In the genomic region with DNA sequence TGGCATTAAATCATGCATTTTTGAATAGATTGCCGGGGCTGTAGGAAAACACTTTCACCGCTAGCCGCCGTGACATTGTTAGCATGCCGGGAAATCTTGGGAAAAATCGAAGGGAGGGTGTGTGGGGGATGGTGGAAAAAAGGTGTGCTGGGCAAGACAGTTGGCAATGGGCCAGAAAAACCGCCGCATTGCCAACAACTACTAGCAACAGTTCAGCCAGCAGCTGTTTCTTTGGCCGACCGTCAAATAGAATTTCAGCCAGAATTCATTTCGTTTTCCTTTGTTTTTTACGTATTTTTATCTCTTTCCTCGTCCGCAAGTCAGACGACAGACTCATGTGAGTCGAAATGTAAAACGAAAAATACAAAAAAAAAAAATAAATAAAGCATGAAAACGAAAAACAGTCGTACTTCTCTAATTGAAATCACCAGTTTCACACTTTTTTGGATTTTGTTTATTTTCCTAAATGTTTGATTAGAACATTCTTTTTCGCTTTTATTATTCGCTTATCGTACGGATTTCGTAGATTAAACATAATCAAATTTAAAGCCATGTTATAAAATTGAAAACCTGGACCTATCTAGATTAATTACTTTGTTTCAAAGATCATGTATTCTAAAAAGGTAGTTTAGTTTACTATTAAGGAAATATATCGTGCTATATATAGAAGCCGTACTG, we compare ENCODE assay signal across 1 fruit fly cellular context.
A peak's percentile ranks its signal among the peaks of the same experiment; 100 is the strongest.
TF ChIP-seq lines count a peak whose summit lies in the region.

No protein-coding gene starts in this region.

TF ChIP-seq in whole organism, embryonic, 481 proteins besides CTCF, POLR2A, EP300 and RAD21 (continued from another document):
- TF ChIP-seq vfl (GFP tag; optimal IDR thresholded peaks at IDR 0.05; lab: Kevin White, UChicago) (no peak), CG11695 (GFP tag; IDR thresholded peaks at IDR 0.05; lab: Robert Waterston, UW) (0 out of 3 replicates have a peak, but pooled peaks have one; percentile 40), CG6689 (GFP tag; IDR thresholded peaks at IDR 0.05; lab: Robert Waterston, UW) (peak; percentile 13; the same call in 1 of the 2 replicates), mam (GFP tag; optimal IDR thresholded peaks at IDR 0.05; lab: Kevin White, UChicago) (peak; percentile 33), CG8478 (optimal IDR thresholded peaks at IDR 0.05; lab: Kevin White, UChicago) (no peak), MBD-R2 (GFP tag; IDR thresholded peaks at IDR 0.05; lab: Robert Waterston, UW) (0 out of 2 replicates have a peak, but pooled peaks have one; percentile 8), Xbp1 (GFP tag; optimal IDR thresholded peaks at IDR 0.05; lab: Kevin White, UChicago) (peak; percentile 10), Fer3 (tag; optimal IDR thresholded peaks at IDR 0.05; lab: Kevin White, UChicago) (peak; percentile 57), CG12769 (tag; optimal IDR thresholded peaks at IDR 0.05; lab: Kevin White, UChicago) (peak; percentile 87), CG13296 (GFP tag; optimal IDR thresholded peaks at IDR 0.05; lab: Kevin White, UChicago) (peak; percentile 50), CG7786 (GFP tag; optimal IDR thresholded peaks at IDR 0.05; lab: Kevin White, UChicago) (peak; percentile 28), CG30403 (GFP tag; optimal IDR thresholded peaks at IDR 0.05; lab: Kevin White, UChicago) (peak; percentile 46), CG12104 (GFP tag; optimal IDR thresholded peaks at IDR 0.05; lab: Kevin White, UChicago) (peak; percentile 9), Dref (GFP tag; IDR thresholded peaks at IDR 0.05; lab: Robert Waterston, UW) (no peak), Hmx (GFP tag; optimal IDR thresholded peaks at IDR 0.05; lab: Kevin White, UChicago) (peak; percentile 30), sqz (GFP tag; optimal IDR thresholded peaks at IDR 0.05; lab: Kevin White, UChicago) (no peak), CG12155 (GFP tag; optimal IDR thresholded peaks at IDR 0.05; lab: Kevin White, UChicago) (no peak), Fer2 (tag; optimal IDR thresholded peaks at IDR 0.05; lab: Kevin White, UChicago) (peak; percentile 38), Meics (GFP tag; optimal IDR thresholded peaks at IDR 0.05; lab: Kevin White, UChicago) (peak; percentile 66), CG15269 (tag; optimal IDR thresholded peaks at IDR 0.05; lab: Kevin White, UChicago) (peak; percentile 76), Side (GFP tag; optimal IDR thresholded peaks at IDR 0.05; lab: Kevin White, UChicago) (peak; percentile 5), CG9932 (GFP tag; IDR thresholded peaks at IDR 0.05; lab: Robert Waterston, UW) (peak; percentile 34; the same call in 1 of the 2 replicates), CG2678 (tag; optimal IDR thresholded peaks at IDR 0.05; lab: Kevin White, UChicago) (peak; percentile 81), lilli (GFP tag; optimal IDR thresholded peaks at IDR 0.05; lab: Kevin White, UChicago) (peak; percentile 40), sug (tag; optimal IDR thresholded peaks at IDR 0.05; lab: Kevin White, UChicago) (no peak), row (GFP tag; IDR thresholded peaks at IDR 0.05; lab: Robert Waterston, UW) (peak; percentile 62), prd (optimal IDR thresholded peaks at IDR 0.05; lab: Kevin White, UChicago) (no peak), prd (GFP tag; IDR thresholded peaks at IDR 0.05; lab: Robert Waterston, UW) (peak; percentile 18; the same call in 1 of the 3 replicates), Pdp1 (GFP tag; optimal IDR thresholded peaks at IDR 0.05; lab: Kevin White, UChicago) (peak in 1 of 2 experiments; percentile 15), scrt (GFP tag; optimal IDR thresholded peaks at IDR 0.05; lab: Kevin White, UChicago) (peak; percentile 56), CG12659 (GFP tag; optimal IDR thresholded peaks at IDR 0.05; lab: Kevin White, UChicago) (peak; percentile 58), CG10979 (tag; optimal IDR thresholded peaks at IDR 0.05; lab: Kevin White, UChicago) (no peak), CG6654 (GFP tag; optimal IDR thresholded peaks at IDR 0.05; lab: Kevin White, UChicago) (no peak), slou (GFP tag; optimal IDR thresholded peaks at IDR 0.05; lab: Kevin White, UChicago) (no peak), crol (GFP tag; IDR thresholded peaks at IDR 0.05; lab: Robert Waterston, UW) (peak; percentile 65), crc (GFP tag; optimal IDR thresholded peaks at IDR 0.05; lab: Kevin White, UChicago) (peak; percentile 8), dysf (GFP tag; IDR thresholded peaks at IDR 0.05; lab: Robert Waterston, UW) (peak; percentile 40; the same call in 2 of the 3 replicates), caup (GFP tag; optimal IDR thresholded peaks at IDR 0.05; lab: Kevin White, UChicago; ENCODE audit: severe bottlenecking) (peak; percentile 25), CG13624 (GFP tag; optimal IDR thresholded peaks at IDR 0.05; lab: Kevin White, UChicago) (peak; percentile 49), MTF-1 (GFP tag; optimal IDR thresholded peaks at IDR 0.05; lab: Kevin White, UChicago; ENCODE audit: borderline replicate concordance) (no peak), grau (tag; optimal IDR thresholded peaks at IDR 0.05; lab: Kevin White, UChicago) (peak; percentile 91), tup (GFP tag; optimal IDR thresholded peaks at IDR 0.05; lab: Kevin White, UChicago) (no peak), Nf-YC (tag; optimal IDR thresholded peaks at IDR 0.05; lab: Kevin White, UChicago) (peak; percentile 7), CG17385 (GFP tag; optimal IDR thresholded peaks at IDR 0.05; lab: Kevin White, UChicago) (peak; percentile 48), CG3281 (GFP tag; optimal IDR thresholded peaks at IDR 0.05; lab: Kevin White, UChicago) (peak; percentile 70), CG9817 (tag; optimal IDR thresholded peaks at IDR 0.05; lab: Kevin White, UChicago) (peak; percentile 18), Hmr (GFP tag; optimal IDR thresholded peaks at IDR 0.05; lab: Kevin White, UChicago) (peak; percentile 51), CG7839 (tag; optimal IDR thresholded peaks at IDR 0.05; lab: Kevin White, UChicago) (peak; percentile 64), CG6175 (GFP tag; IDR thresholded peaks at IDR 0.05; lab: Robert Waterston, UW) (no peak), CG2712 (tag; optimal IDR thresholded peaks at IDR 0.05; lab: Kevin White, UChicago) (peak; percentile 16)
